Worm (Caenorhabditis elegans): ENCODE results near the gene srh-243.

DNA sequence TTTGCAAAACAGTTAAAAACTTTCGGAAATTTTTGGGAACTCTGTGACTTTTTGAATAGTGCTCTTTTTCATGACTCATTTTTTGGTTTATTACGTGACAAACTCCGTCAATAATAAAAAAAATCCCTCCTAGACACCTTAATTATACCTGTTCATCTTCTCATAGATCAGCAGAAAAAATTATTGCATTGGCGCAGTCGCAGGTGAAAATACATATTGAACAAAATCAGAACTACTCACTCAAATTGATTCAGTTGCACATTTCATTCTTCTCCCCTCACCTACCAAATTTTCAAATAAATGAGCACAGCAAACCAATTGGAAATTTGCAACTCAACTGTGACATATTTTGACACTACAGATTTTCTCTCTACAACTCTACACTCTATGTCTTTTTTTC, 22.7 kb downstream of the srh-243 start, which contains the start of gene srh-127:
- no peak for TF ChIP-seq T22C8.4 (GFP tag; IDR thresholded peaks at IDR 0.05)
- TF ChIP-seq tab-1 (GFP tag; IDR thresholded peaks at IDR 0.05), result no peak
- TF ChIP-seq ztf-29 (GFP tag; IDR thresholded peaks at IDR 0.05), result no peak
